Fruit fly (Drosophila melanogaster) whole organism, embryonic: ENCODE measurements around the gene CG31103.

Experiments used
- ATbp ChIP-seq: fragments of 200-800 bp; sonication (Bioruptor generic); optimal IDR thresholded peaks from 2 replicates; lab custom pipeline; 2017; ENCODE audit warnings: missing biosample characterization, mild to moderate bottlenecking, missing genetic modification characterization, missing genetic modification reagents
- Aef1 ChIP-seq: fragments of 200-800 bp; sonication (Bioruptor generic); IDR thresholded peaks from 3 replicates; pipeline ENCODE4 v1.3.6; 2022; ENCODE audit warnings: missing biosample characterization, missing genetic modification characterization
- Atf3 ChIP-seq: fragments of 200-800 bp; sonication (Bioruptor generic); optimal IDR thresholded peaks from 3 replicates; lab custom pipeline; 2016; ENCODE audit warnings: missing biosample characterization, missing genetic modification characterization
- CG10321 ChIP-seq: fragments of 200-800 bp; sonication (Bioruptor generic); IDR thresholded peaks from 2 replicates; pipeline ENCODE4 v1.3.6; 2022; ENCODE audit warnings: missing biosample characterization, missing genetic modification characterization
- CG11456 ChIP-seq: fragments of 200-800 bp; sonication (Bioruptor generic); IDR thresholded peaks from 3 replicates; pipeline ENCODE4 v1.3.6; 2022; ENCODE audit warnings: missing biosample characterization, missing genetic modification characterization
- CG11696 ChIP-seq: fragments of 200-800 bp; sonication (Bioruptor generic); IDR thresholded peaks from 2 replicates; pipeline ENCODE4 v1.3.6; 2022; ENCODE audit warnings: missing biosample characterization, missing genetic modification characterization
- CG12104 ChIP-seq: fragments of 200-800 bp; sonication (Bioruptor generic); optimal IDR thresholded peaks from 3 replicates; lab custom pipeline; 2016; ENCODE audit warnings: missing biosample characterization, missing genetic modification characterization
- CG13624 ChIP-seq: fragments of 200-800 bp; sonication (Bioruptor generic); optimal IDR thresholded peaks from 2 replicates; lab custom pipeline; 2016; ENCODE audit warnings: missing biosample characterization, missing genetic modification characterization
- CG14965 ChIP-seq: fragments of 200-800 bp; sonication (Bioruptor generic); optimal IDR thresholded peaks from 2 replicates; lab custom pipeline; 2016; ENCODE audit warnings: missing biosample characterization, missing genetic modification characterization, borderline replicate concordance
- CG16815 ChIP-seq: fragments of 200-800 bp; sonication (Bioruptor generic); optimal IDR thresholded peaks from 3 replicates; lab custom pipeline; 2017; ENCODE audit warnings: missing biosample characterization, mild to moderate bottlenecking, missing genetic modification characterization
- CG2889 ChIP-seq: fragments of 200-800 bp; sonication (Bioruptor generic); IDR thresholded peaks from 3 replicates; pipeline ENCODE4 v1.3.6; 2022; ENCODE audit warnings: missing biosample characterization, missing genetic modification characterization
- CG32767 ChIP-seq: fragments of 200-800 bp; sonication (Bioruptor generic); IDR thresholded peaks from 2 replicates; pipeline ENCODE4 v1.3.6; 2022; ENCODE audit warnings: missing biosample characterization, missing genetic modification characterization
- CG34422 ChIP-seq: fragments of 200-800 bp; sonication (Bioruptor generic); IDR thresholded peaks from 3 replicates; pipeline ENCODE4 v1.3.6; 2022; ENCODE audit warnings: missing biosample characterization, missing genetic modification characterization
- CG6272 ChIP-seq: fragments of 200-800 bp; sonication (Bioruptor generic); IDR thresholded peaks from 2 replicates; pipeline ENCODE4 v1.3.6; 2022; ENCODE audit warnings: missing biosample characterization, missing genetic modification characterization
- CG8924 ChIP-seq: fragments of 200-800 bp; optimal IDR thresholded peaks from 3 replicates; lab custom pipeline; 2019; ENCODE audit warnings: missing biosample characterization, mild to moderate bottlenecking, missing genetic modification characterization, moderate library complexity
- CG9932 ChIP-seq: fragments of 200-800 bp; sonication (Bioruptor generic); IDR thresholded peaks from 2 replicates; pipeline ENCODE4 v1.3.6; 2022; ENCODE audit warnings: missing biosample characterization, missing genetic modification characterization
- CTCF ChIP-seq: fragments of 200-800 bp; sonication (Bioruptor generic); optimal IDR thresholded peaks from 2 replicates; lab custom pipeline; 2017; ENCODE audit warnings: missing biosample characterization, mild to moderate bottlenecking, missing genetic modification characterization, moderate library complexity
- D ChIP-seq, 2 experiments: fragments of 200-800 bp in 1 of 2; fragments of >200 bp in 1 of 2; sonication (Bioruptor generic) in 1 of 2; optimal IDR thresholded peaks; 2 replicates in 1 of 2; 3 replicates in 1 of 2; lab custom pipeline; 2017; ENCODE audit warnings: mild to moderate bottlenecking in 1 of 2, missing biosample characterization in 1 of 2, missing genetic modification characterization in 1 of 2, missing genetic modification reagents in 1 of 2
- D19A ChIP-seq: fragments of 200-800 bp; optimal IDR thresholded peaks from 3 replicates; lab custom pipeline; 2019; ENCODE audit warnings: missing biosample characterization, mild to moderate bottlenecking, missing genetic modification characterization, moderate library complexity
- D19B ChIP-seq: fragments of 200-800 bp; sonication (Bioruptor generic); optimal IDR thresholded peaks from 2 replicates; lab custom pipeline; 2017; ENCODE audit warnings: missing biosample characterization, mild to moderate bottlenecking, missing genetic modification characterization
- Doc3 ChIP-seq: fragments of 200-800 bp; sonication (Bioruptor generic); IDR thresholded peaks from 3 replicates; pipeline ENCODE4 v1.3.6; 2022; ENCODE audit warnings: missing biosample characterization, missing genetic modification characterization; ENCODE audit not compliant: partially characterized antibody
- Elba2 ChIP-seq: fragments of 200-800 bp; sonication (Bioruptor generic); optimal IDR thresholded peaks from 3 replicates; lab custom pipeline; 2016; ENCODE audit warnings: missing biosample characterization, missing genetic modification characterization
- H2.0 ChIP-seq: fragments of 200-800 bp; sonication (Bioruptor generic); IDR thresholded peaks from 2 replicates; pipeline ENCODE4 v1.3.6; 2022; ENCODE audit warnings: missing biosample characterization, missing genetic modification characterization
- HHEX ChIP-seq: fragments of 200-800 bp; sonication (Bioruptor generic); optimal IDR thresholded peaks from 3 replicates; lab custom pipeline; 2017; ENCODE audit warnings: missing biosample characterization, mild to moderate bottlenecking, missing genetic modification characterization, missing genetic modification reagents
- Hand ChIP-seq: fragments of 200-800 bp; sonication (Bioruptor generic); optimal IDR thresholded peaks from 2 replicates; lab custom pipeline; 2017; ENCODE audit warnings: mild to moderate bottlenecking, missing biosample characterization, missing genetic modification reagents, missing genetic modification characterization
- Hey ChIP-seq: fragments of 200-800 bp; sonication (Bioruptor generic); optimal IDR thresholded peaks from 3 replicates; lab custom pipeline; 2018; ENCODE audit warnings: missing biosample characterization, mild to moderate bottlenecking, missing genetic modification characterization
- Hr39 ChIP-seq: fragments of >200 bp; optimal IDR thresholded peaks from 2 replicates; lab custom pipeline; 2017
- MBD-R2 ChIP-seq: fragments of 200-800 bp; sonication (Bioruptor generic); IDR thresholded peaks from 2 replicates; pipeline ENCODE4 v1.3.6; 2022; ENCODE audit warnings: missing biosample characterization, missing genetic modification characterization
- MESR4 ChIP-seq: fragments of 200-800 bp; sonication (Bioruptor generic); optimal IDR thresholded peaks from 2 replicates; lab custom pipeline; 2018; ENCODE audit warnings: missing biosample characterization, mild to moderate bottlenecking, missing genetic modification characterization, moderate library complexity
- PHDP ChIP-seq: fragments of 200-800 bp; sonication (Bioruptor generic); optimal IDR thresholded peaks from 3 replicates; lab custom pipeline; 2018; ENCODE audit warnings: missing biosample characterization, mild to moderate bottlenecking, missing genetic modification characterization, moderate library complexity
- Scr ChIP-seq: fragments of 200-800 bp; sonication (Bioruptor generic); IDR thresholded peaks from 2 replicates; pipeline ENCODE4 v1.3.6; 2022; ENCODE audit warnings: missing biosample characterization, missing genetic modification characterization; ENCODE audit not compliant: partially characterized antibody
- Sry-δ ChIP-seq: fragments of 200-800 bp; sonication (Bioruptor generic); optimal IDR thresholded peaks from 2 replicates; lab custom pipeline; 2016; ENCODE audit warnings: missing biosample characterization, missing genetic modification characterization
- aop ChIP-seq: fragments of 200-800 bp; sonication (Bioruptor generic); IDR thresholded peaks from 2 replicates; pipeline ENCODE4 v1.3.6; 2022; ENCODE audit warnings: missing biosample characterization, missing genetic modification characterization
- bigmax ChIP-seq: fragments of 200-800 bp; sonication (Bioruptor generic); optimal IDR thresholded peaks from 2 replicates; lab custom pipeline; 2018; ENCODE audit warnings: missing biosample characterization, mild to moderate bottlenecking, missing genetic modification characterization
- cad ChIP-seq: fragments of >200 bp; optimal IDR thresholded peaks from 2 replicates; lab custom pipeline; 2017; ENCODE audit warnings: missing biosample characterization, missing genetic modification characterization
- ci ChIP-seq: fragments of 200-800 bp; sonication (Bioruptor generic); IDR thresholded peaks from 3 replicates; pipeline ENCODE4 v1.3.6; 2022; ENCODE audit warnings: missing biosample characterization, missing genetic modification characterization
- croc ChIP-seq: fragments of 200-800 bp; sonication (Bioruptor generic); conservative IDR thresholded peaks from 3 replicates; pipeline ENCODE4 v1.3.6; 2022; ENCODE audit warnings: missing biosample characterization, missing genetic modification characterization
- da ChIP-seq: fragments of 200-800 bp; sonication (Bioruptor generic); optimal IDR thresholded peaks from 2 replicates; lab custom pipeline; 2016; ENCODE audit warnings: missing biosample characterization, missing genetic modification characterization
- gce ChIP-seq: fragments of 200-800 bp; sonication (Bioruptor generic); IDR thresholded peaks from 3 replicates; pipeline ENCODE4 v1.3.6; 2022; ENCODE audit warnings: missing biosample characterization, missing genetic modification characterization
- gem ChIP-seq: fragments of 200-800 bp; sonication (Bioruptor generic); optimal IDR thresholded peaks from 2 replicates; lab custom pipeline; 2019; ENCODE audit warnings: missing biosample characterization, mild to moderate bottlenecking, missing genetic modification characterization, moderate library complexity
- her ChIP-seq: fragments of 200-800 bp; sonication (Bioruptor generic); optimal IDR thresholded peaks from 2 replicates; lab custom pipeline; 2016; ENCODE audit warnings: missing biosample characterization, missing genetic modification characterization
- ken ChIP-seq: fragments of 200-800 bp; sonication (Bioruptor generic); IDR thresholded peaks from 3 replicates; pipeline ENCODE4 v1.3.6; 2022; ENCODE audit warnings: missing biosample characterization, missing genetic modification characterization
- nerfin-1 ChIP-seq: fragments of 200-800 bp; sonication (Bioruptor generic); optimal IDR thresholded peaks from 3 replicates; lab custom pipeline; 2019; ENCODE audit warnings: missing biosample characterization, mild to moderate bottlenecking, missing genetic modification characterization, moderate library complexity
- ranshi ChIP-seq: fragments of 200-800 bp; sonication (Bioruptor generic); IDR thresholded peaks from 2 replicates; pipeline ENCODE4 v1.3.6; 2022; ENCODE audit warnings: missing biosample characterization, missing genetic modification characterization
- salm ChIP-seq: fragments of 200-800 bp; sonication (Bioruptor generic); optimal IDR thresholded peaks from 2 replicates; lab custom pipeline; 2018; ENCODE audit warnings: missing biosample characterization, mild to moderate bottlenecking, missing genetic modification characterization
- schlank ChIP-seq: fragments of 200-800 bp; sonication (Bioruptor generic); optimal IDR thresholded peaks from 2 replicates; lab custom pipeline; 2018; ENCODE audit warnings: missing biosample characterization, mild to moderate bottlenecking, missing genetic modification characterization
- sob ChIP-seq: fragments of 200-800 bp; sonication (Bioruptor generic); IDR thresholded peaks from 2 replicates; pipeline ENCODE4 v1.3.6; 2022; ENCODE audit warnings: missing biosample characterization, missing genetic modification characterization
- stc ChIP-seq: fragments of 200-800 bp; sonication (Bioruptor generic); IDR thresholded peaks from 2 replicates; pipeline ENCODE4 v1.3.6; 2022; ENCODE audit warnings: missing biosample characterization, missing genetic modification characterization
- tap ChIP-seq: fragments of 200-800 bp; optimal IDR thresholded peaks from 3 replicates; lab custom pipeline; 2019; ENCODE audit warnings: missing biosample characterization, mild to moderate bottlenecking, missing genetic modification characterization, moderate library complexity
- tx ChIP-seq: fragments of 200-800 bp; sonication (Bioruptor generic); optimal IDR thresholded peaks from 2 replicates; lab custom pipeline; 2016; ENCODE audit warnings: missing biosample characterization, missing genetic modification characterization
- yki ChIP-seq: fragments of >200 bp; optimal IDR thresholded peaks from 3 replicates; lab custom pipeline; 2018
- z ChIP-seq: fragments of 200-800 bp; sonication (Bioruptor generic); IDR thresholded peaks from 3 replicates; pipeline ENCODE4 v1.3.6; 2022; ENCODE audit warnings: missing biosample characterization, missing genetic modification characterization

Gene CG31103

dm6 chr3R:25178521-25178920 lies 40.6 kb upstream of the CG31103 start (continued):
- TF ChIP-seq D19B (GFP tag; lab: Kevin White, UChicago): peak; percentile 15
- TF ChIP-seq CTCF: no peak
- no peak for TF ChIP-seq yki
- TF ChIP-seq CG2889 (GFP tag; lab: Robert Waterston, UW): peak; percentile 65; the same call in 2 of the 3 replicates
- peak; percentile 61 for TF ChIP-seq PHDP
- peak; percentile 79 for TF ChIP-seq H2.0 (GFP tag; lab: Robert Waterston, UW)
- no peak for TF ChIP-seq tx (GFP tag; lab: Kevin White, UChicago)
- TF ChIP-seq bigmax (GFP tag; lab: Kevin White, UChicago): no peak
- no peak for TF ChIP-seq Sry-δ (GFP tag; lab: Kevin White, UChicago)
- peak; percentile 64; the same call in 1 of the 2 replicates for TF ChIP-seq ranshi (GFP tag; lab: Robert Waterston, UW)
- TF ChIP-seq cad (GFP tag; lab: Kevin White, UChicago): no peak
- peak; percentile 12 for TF ChIP-seq CG12104 (GFP tag; lab: Kevin White, UChicago)
- peak; percentile 64 for TF ChIP-seq D19A
- 0 out of 2 replicates have a peak, but pooled peaks have one; percentile 8 for TF ChIP-seq aop (GFP tag; lab: Robert Waterston, UW)
- no peak for TF ChIP-seq MESR4 (GFP tag; lab: Kevin White, UChicago)
- no peak for TF ChIP-seq CG13624
- TF ChIP-seq ATbp (GFP tag; lab: Kevin White, UChicago): peak; percentile 22
- 0 out of 3 replicates have a peak, but pooled peaks have one; percentile 28 for TF ChIP-seq gce
- peak; percentile 61; the same call in 1 of the 3 replicates for TF ChIP-seq CG11456 (GFP tag; lab: Robert Waterston, UW)
- no peak; the same call in 2 of the 3 replicates for TF ChIP-seq Aef1 (GFP tag; lab: Robert Waterston, UW)
- TF ChIP-seq salm (tag; lab: Kevin White, UChicago): no peak
- TF ChIP-seq Hand (GFP tag; lab: Kevin White, UChicago): no peak
- no peak for TF ChIP-seq D (optimal IDR thresholded peaks at IDR 0.05; lab: Kevin White, UChicago)
- peak; percentile 57 for TF ChIP-seq D (GFP tag; optimal IDR thresholded peaks at IDR 0.05; lab: Kevin White, UChicago)
- no peak; the same call in 1 of the 2 replicates for TF ChIP-seq sob (GFP tag; lab: Robert Waterston, UW)
- peak; percentile 20; the same call in 1 of the 2 replicates for TF ChIP-seq CG9932 (GFP tag; lab: Robert Waterston, UW)
- TF ChIP-seq her (GFP tag; lab: Kevin White, UChicago): no peak
- TF ChIP-seq da (GFP tag; lab: Kevin White, UChicago): no peak
- no peak for TF ChIP-seq Hr39 (lab: Kevin White, UChicago)
- TF ChIP-seq tap: peak; percentile 19
- peak; percentile 64 for TF ChIP-seq CG6272 (GFP tag; lab: Robert Waterston, UW)
- TF ChIP-seq CG10321 (GFP tag; lab: Robert Waterston, UW): no peak
- TF ChIP-seq croc (GFP tag; lab: Robert Waterston, UW): no peak; the same call in 2 of the 3 replicates
- peak; percentile 37; the same call in 1 of the 3 replicates for TF ChIP-seq ken (GFP tag; lab: Robert Waterston, UW)
- no peak for TF ChIP-seq schlank (tag; lab: Kevin White, UChicago)
- TF ChIP-seq gem (tag; lab: Kevin White, UChicago): peak; percentile 79
- TF ChIP-seq Doc3 (GFP tag; lab: Robert Waterston, UW): no peak
- peak; percentile 73 for TF ChIP-seq CG8924 (tag; lab: Kevin White, UChicago)
- no peak for TF ChIP-seq HHEX
- peak; percentile 77; the same call in 2 of the 3 replicates for TF ChIP-seq CG34422
- TF ChIP-seq CG14965 (GFP tag; lab: Kevin White, UChicago): no peak
- no peak for TF ChIP-seq MBD-R2 (GFP tag; lab: Robert Waterston, UW)
- TF ChIP-seq CG11696 (GFP tag; lab: Robert Waterston, UW): peak; percentile 61
- no peak for TF ChIP-seq Hey (tag; lab: Kevin White, UChicago)
- TF ChIP-seq CG16815: peak; percentile 90
- TF ChIP-seq stc: 0 out of 2 replicates have a peak, but pooled peaks have one; percentile 42
- TF ChIP-seq Elba2 (GFP tag; lab: Kevin White, UChicago): peak; percentile 75
- peak; percentile 34 for TF ChIP-seq Atf3 (GFP tag; lab: Kevin White, UChicago)
- TF ChIP-seq ci (GFP tag; lab: Robert Waterston, UW): peak; percentile 87
- TF ChIP-seq Scr: no peak
- TF ChIP-seq CG32767 (GFP tag; lab: Robert Waterston, UW): peak; percentile 72
- no peak for TF ChIP-seq nerfin-1 (tag; lab: Kevin White, UChicago)
- no peak for TF ChIP-seq z
